Worm (Caenorhabditis elegans): ENCODE measurements around the gene R05F9.9.

R05F9.9 gene

DNA sequence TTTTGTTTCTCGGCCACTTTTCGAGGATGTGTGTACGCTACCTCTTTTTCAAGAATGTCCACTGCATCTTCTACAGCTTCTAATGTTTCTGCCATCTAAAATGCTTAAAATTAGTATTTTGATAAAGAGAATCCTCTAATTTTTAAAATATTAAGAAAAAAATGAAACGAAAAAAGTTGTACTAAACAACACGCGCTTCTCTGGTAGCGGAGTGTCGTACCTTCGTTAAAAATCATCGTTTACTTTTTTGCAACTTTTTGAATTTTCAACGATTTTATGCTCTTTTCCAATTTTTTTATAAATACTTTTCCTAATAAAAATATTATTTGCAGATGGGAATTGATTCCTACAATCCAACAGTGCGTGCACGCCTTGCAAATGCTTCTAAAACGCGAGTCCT lies 43.8 kb upstream of the R05F9.9 start, which contains the start of the genes gldi-11 and ZK546.2:
Gene gldi-11 (minus strand): TSS at position 95 of the 400 bp plus-strand sequence.
Gene ZK546.2 (plus strand): TSS at position 333 of the 400 bp plus-strand sequence.
- TF ChIP-seq ama-1 (optimal IDR thresholded peaks at IDR 0.05) (peak; percentile 49), R02D3.7 (tag; optimal IDR thresholded peaks at IDR 0.05) (no peak), nhr-11 (tag; optimal IDR thresholded peaks at IDR 0.05) (no peak), C34F6.9 (tag; optimal IDR thresholded peaks at IDR 0.05) (peak; percentile 39), lsy-2 (tag; optimal IDR thresholded peaks at IDR 0.05) (peak in 1 of 2 experiments; percentile 29), unc-55 (GFP tag; optimal IDR thresholded peaks at IDR 0.05) (peak; percentile 27)

DNA sequence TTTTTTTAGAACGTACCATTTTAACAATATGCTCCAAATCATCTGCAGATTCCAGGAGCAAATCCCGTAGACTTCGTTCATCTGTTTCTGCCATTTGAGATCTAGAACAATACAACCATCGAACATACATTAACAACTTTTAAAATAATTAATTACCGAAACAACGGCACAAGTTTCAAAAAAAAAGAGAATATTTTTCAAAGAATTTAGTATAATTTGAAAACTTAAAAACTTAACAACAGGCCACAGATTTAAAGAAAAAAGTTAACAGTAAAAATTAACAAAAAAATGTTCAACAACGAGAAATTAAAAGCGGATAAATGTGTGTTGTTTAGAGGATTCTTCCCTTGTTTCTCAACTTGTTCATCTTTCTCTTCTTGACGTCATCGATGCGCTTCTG lies 41.9 kb upstream of the R05F9.9 start, which contains the start of gene mdt-4:
Gene mdt-4 (minus strand): TSS at position 101 of the 400 bp plus-strand sequence.
- no peak for TF ChIP-seq skn-1 (tag; optimal IDR thresholded peaks at IDR 0.05)
- TF ChIP-seq mab-5 (tag; optimal IDR thresholded peaks at IDR 0.05), result no peak
- TF ChIP-seq nhr-12 (tag; optimal IDR thresholded peaks at IDR 0.05), result no peak
- TF ChIP-seq ama-1 (optimal IDR thresholded peaks at IDR 0.05), result no peak
- no peak for TF ChIP-seq unc-39 (tag; optimal IDR thresholded peaks at IDR 0.05)
- no peak for TF ChIP-seq crh-2 (tag; optimal IDR thresholded peaks at IDR 0.05)
- no peak for TF ChIP-seq nhr-23 (tag; optimal IDR thresholded peaks at IDR 0.05)
- no peak for TF ChIP-seq lsy-2 (tag; optimal IDR thresholded peaks at IDR 0.05)
- TF ChIP-seq blmp-1 (tag; optimal IDR thresholded peaks at IDR 0.05; ENCODE audit: insufficient read depth), result no peak
- no peak for TF ChIP-seq nhr-25 (tag; optimal IDR thresholded peaks at IDR 0.05)
- no peak for TF ChIP-seq sma-9 (GFP tag; optimal IDR thresholded peaks at IDR 0.05)
- TF ChIP-seq sma-9 (tag; optimal IDR thresholded peaks at IDR 0.05), result no peak
- no peak for TF ChIP-seq ceh-82 (tag; optimal IDR thresholded peaks at IDR 0.05)

DNA sequence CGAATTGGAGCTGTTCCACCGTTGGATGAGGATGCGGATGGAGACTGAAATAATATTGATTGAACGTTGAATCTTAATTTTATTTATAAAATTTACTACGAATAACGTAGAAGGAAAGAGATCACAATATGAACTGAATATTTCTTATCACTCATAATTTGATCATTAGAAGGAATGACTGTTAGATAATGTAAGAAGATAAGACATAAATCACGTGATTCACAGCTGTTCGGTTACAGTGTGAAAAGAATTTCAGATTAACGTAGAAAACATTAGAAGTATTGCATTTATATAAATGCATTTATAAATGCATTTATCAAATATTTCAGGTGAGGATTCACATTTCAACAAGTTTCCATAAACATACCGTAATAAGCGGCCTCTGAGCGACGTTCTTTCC lies 40.9 kb upstream of the R05F9.9 start:
- no peak for TF ChIP-seq Y55F3AM.14 (GFP tag; optimal IDR thresholded peaks at IDR 0.05)
- no peak for TF ChIP-seq lsy-2 (tag; optimal IDR thresholded peaks at IDR 0.05)
- no peak for TF ChIP-seq sma-3 (GFP tag; optimal IDR thresholded peaks at IDR 0.05)
- no peak for TF ChIP-seq nhr-237 (tag; optimal IDR thresholded peaks at IDR 0.05)
- no peak for TF ChIP-seq unc-55 (GFP tag; optimal IDR thresholded peaks at IDR 0.05)
- no peak for TF ChIP-seq nhr-12 (tag; optimal IDR thresholded peaks at IDR 0.05)
- TF ChIP-seq skn-1 (tag; optimal IDR thresholded peaks at IDR 0.05), result no peak
- no peak for TF ChIP-seq nhr-25 (tag; optimal IDR thresholded peaks at IDR 0.05)
- no peak for TF ChIP-seq ZK546.5 (tag; optimal IDR thresholded peaks at IDR 0.05)
- no peak for TF ChIP-seq ztf-11 (tag; optimal IDR thresholded peaks at IDR 0.05)
- TF ChIP-seq ama-1 (optimal IDR thresholded peaks at IDR 0.05), result no peak
- TF ChIP-seq mdl-1 (tag; optimal IDR thresholded peaks at IDR 0.05), result no peak
- TF ChIP-seq nhr-23 (tag; optimal IDR thresholded peaks at IDR 0.05), result no peak
- no peak for TF ChIP-seq blmp-1 (tag; optimal IDR thresholded peaks at IDR 0.05; ENCODE audit: insufficient read depth)
- TF ChIP-seq nhr-6 (tag; optimal IDR thresholded peaks at IDR 0.05), result no peak
- TF ChIP-seq unc-62 (GFP tag; optimal IDR thresholded peaks at IDR 0.05), result no peak
- TF ChIP-seq sma-9 (GFP tag; optimal IDR thresholded peaks at IDR 0.05), result peak; percentile 40
- TF ChIP-seq sma-9 (tag; optimal IDR thresholded peaks at IDR 0.05), result no peak
- no peak for TF ChIP-seq sem-4 (tag; optimal IDR thresholded peaks at IDR 0.05)
- TF ChIP-seq unc-39 (tag; optimal IDR thresholded peaks at IDR 0.05), result no peak
- no peak for TF ChIP-seq mbf-1 (tag; optimal IDR thresholded peaks at IDR 0.05)
- no peak for TF ChIP-seq ztf-1 (GFP tag; conservative IDR thresholded peaks at IDR 0.05)
- no peak for TF ChIP-seq nhr-129 (tag; optimal IDR thresholded peaks at IDR 0.05)
- TF ChIP-seq snpc-4 (tag; optimal IDR thresholded peaks at IDR 0.05), result no peak
- TF ChIP-seq gmeb-1 (tag; optimal IDR thresholded peaks at IDR 0.05), result peak; percentile 7
- TF ChIP-seq fos-1 (tag; optimal IDR thresholded peaks at IDR 0.05), result peak; percentile 75
- peak; percentile 19 for TF ChIP-seq crh-2 (tag; optimal IDR thresholded peaks at IDR 0.05)
- no peak for TF ChIP-seq peb-1 (tag; optimal IDR thresholded peaks at IDR 0.05)

- TF ChIP-seq ceh-16 (tag; optimal IDR thresholded peaks at IDR 0.05), result no peak
- no peak for TF ChIP-seq lin-39 (tag; optimal IDR thresholded peaks at IDR 0.05)
- peak; percentile 27 for TF ChIP-seq C34F6.9 (tag; optimal IDR thresholded peaks at IDR 0.05)
- TF ChIP-seq ama-1 (optimal IDR thresholded peaks at IDR 0.05), result peak; percentile 31
- TF ChIP-seq sem-4 (tag; optimal IDR thresholded peaks at IDR 0.05), result no peak
- peak; percentile 22 for TF ChIP-seq gmeb-1 (tag; optimal IDR thresholded peaks at IDR 0.05)
- TF ChIP-seq ztf-1 (GFP tag; conservative IDR thresholded peaks at IDR 0.05), result no peak
- peak; percentile 34 for TF ChIP-seq sma-9 (GFP tag; optimal IDR thresholded peaks at IDR 0.05)
- TF ChIP-seq sma-9 (tag; optimal IDR thresholded peaks at IDR 0.05), result no peak
- no peak for TF ChIP-seq crh-2 (tag; optimal IDR thresholded peaks at IDR 0.05)
- TF ChIP-seq ZK546.5 (tag; optimal IDR thresholded peaks at IDR 0.05), result no peak
- no peak for TF ChIP-seq elt-3 (tag; optimal IDR thresholded peaks at IDR 0.05)
- TF ChIP-seq lin-11 (tag; optimal IDR thresholded peaks at IDR 0.05), result peak; percentile 27
- TF ChIP-seq alr-1 (tag; optimal IDR thresholded peaks at IDR 0.05), result no peak
- TF ChIP-seq Y55F3AM.14 (GFP tag; optimal IDR thresholded peaks at IDR 0.05), result peak; percentile 19
- TF ChIP-seq lsy-2 (tag; optimal IDR thresholded peaks at IDR 0.05), result peak in 1 of 2 experiments; percentile 13
- TF ChIP-seq fos-1 (tag; optimal IDR thresholded peaks at IDR 0.05), result peak; percentile 6
- peak; percentile 27 for TF ChIP-seq F13H6.1 (tag; optimal IDR thresholded peaks at IDR 0.05)
- TF ChIP-seq sma-3 (GFP tag; optimal IDR thresholded peaks at IDR 0.05), result peak; percentile 52
- TF ChIP-seq unc-55 (GFP tag; optimal IDR thresholded peaks at IDR 0.05), result peak; percentile 7
- TF ChIP-seq nhr-129 (tag; optimal IDR thresholded peaks at IDR 0.05), result peak; percentile 72
- TF ChIP-seq nhr-23 (tag; optimal IDR thresholded peaks at IDR 0.05), result no peak
These were observed 40.5 kb upstream of the R05F9.9 start for ce11 chrII:4942397-4942796.

Data from whole organism, L2 larva.